Worm (Caenorhabditis elegans) whole organism, midembryonic: ENCODE data around the gene let-653.

Source experiments
- T22C8.4 ChIP-seq: fragments of 200-800 bp; sonication (Bioruptor generic); IDR thresholded peaks from 2 replicates; pipeline ENCODE4 v1.3.6; 2022; ENCODE audit warnings: missing genetic modification characterization, missing compliant biosample characterization
- cog-1 ChIP-seq: sonication (generic microtip); optimal IDR thresholded peaks from 2 replicates; lab custom pipeline; 2016; ENCODE audit warnings: missing genetic modification characterization, missing compliant biosample characterization
- flt-1 ChIP-seq: fragments of 200-800 bp; sonication (Bioruptor generic); IDR thresholded peaks from 2 replicates; pipeline ENCODE4 v1.3.6; 2022; ENCODE audit warnings: missing genetic modification characterization, missing compliant biosample characterization
- med-1 ChIP-seq: sonication (generic microtip); optimal IDR thresholded peaks from 2 replicates; lab custom pipeline; 2017; ENCODE audit warnings: missing genetic modification characterization, mild to moderate bottlenecking, missing compliant biosample characterization, antibody characterized with exemption, missing genetic modification reagents; ENCODE audit not compliant: insufficient read depth
- ref-1 ChIP-seq: fragments of 200-800 bp; sonication (Bioruptor generic); conservative IDR thresholded peaks from 2 replicates; pipeline ENCODE4 v1.3.6; 2022; ENCODE audit warnings: missing genetic modification reagents, missing genetic modification characterization, missing compliant biosample characterization
- ztf-29 ChIP-seq: fragments of 200-800 bp; sonication (Bioruptor generic); IDR thresholded peaks from 2 replicates; pipeline ENCODE4 v1.3.6; 2022; ENCODE audit warnings: missing genetic modification reagents, missing genetic modification characterization, missing compliant biosample characterization

DNA sequence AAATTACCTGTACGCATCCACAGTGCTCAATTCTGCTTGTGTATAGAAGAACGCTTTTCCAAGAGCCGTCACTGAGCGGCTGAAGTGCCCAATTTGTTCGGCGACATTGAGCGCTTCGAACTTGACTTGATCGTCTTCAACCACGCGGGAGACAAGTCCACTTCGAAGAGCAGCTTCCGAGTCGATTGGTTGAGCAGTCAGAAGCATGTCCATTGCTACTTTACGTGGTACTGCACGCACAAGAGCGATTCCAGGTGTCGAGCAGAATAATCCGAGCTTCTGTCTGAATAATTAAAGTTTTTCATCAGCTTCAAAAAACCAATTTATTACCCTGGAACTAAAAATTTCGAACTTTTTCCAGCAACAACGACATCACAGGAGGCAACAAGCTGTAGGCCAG is 30.0 kb upstream of the let-653 start:
- TF ChIP-seq cog-1 (tag; lab: Kevin White, UChicago) (no peak), ref-1 (GFP tag; lab: Robert Waterston, UW) (no peak), med-1 (no peak), flt-1 (GFP tag; lab: Robert Waterston, UW) (no peak), ztf-29 (GFP tag; lab: Robert Waterston, UW) (no peak), T22C8.4 (GFP tag; lab: Robert Waterston, UW) (no peak)
